Worm (Caenorhabditis elegans) whole organism, early embryonic: ENCODE measurements around the gene col-125.

ENCODE experiments used
- F13C5.2 ChIP-seq: sonication (generic microtip); optimal IDR thresholded peaks from 2 replicates; lab custom pipeline; 2017; ENCODE audit warnings: mild to moderate bottlenecking, missing genetic modification characterization, inconsistent platforms, missing compliant biosample characterization
- aly-1 ChIP-seq: sonication (generic microtip); optimal IDR thresholded peaks from 2 replicates; lab custom pipeline; 2016; ENCODE audit warnings: missing genetic modification characterization, missing compliant biosample characterization
- ama-1 ChIP-seq: fragments of 150-350 bp; optimal IDR thresholded peaks from 2 replicates; lab custom pipeline; 2014
- ceh-13 ChIP-seq: fragments of 200-800 bp; sonication (Bioruptor generic); optimal IDR thresholded peaks from 2 replicates; lab custom pipeline; 2018; ENCODE audit warnings: mild to moderate bottlenecking, missing genetic modification characterization, missing compliant biosample characterization
- ceh-36 ChIP-seq: sonication (generic microtip); optimal IDR thresholded peaks from 2 replicates; lab custom pipeline; 2016; ENCODE audit warnings: missing genetic modification characterization, inconsistent platforms, missing compliant biosample characterization
- ets-7 ChIP-seq: sonication (generic microtip); optimal IDR thresholded peaks from 2 replicates; lab custom pipeline; 2016; ENCODE audit warnings: missing genotype, missing genetic modification characterization, missing compliant biosample characterization
- flt-1 ChIP-seq: fragments of 200-800 bp; sonication (Bioruptor generic); IDR thresholded peaks from 2 replicates; pipeline ENCODE4 v1.3.6; 2022; ENCODE audit warnings: missing genetic modification characterization, missing compliant biosample characterization
- hmbx-1 ChIP-seq: sonication (generic microtip); optimal IDR thresholded peaks from 2 replicates; lab custom pipeline; 2016; ENCODE audit warnings: mild to moderate bottlenecking, missing genetic modification characterization, missing compliant biosample characterization
- hmg-4 ChIP-seq: fragments of 200-800 bp; sonication (Bioruptor generic); optimal IDR thresholded peaks from 2 replicates; lab custom pipeline; 2018; ENCODE audit warnings: mild to moderate bottlenecking, missing genetic modification characterization, missing compliant biosample characterization
- pes-1 ChIP-seq: fragments of 200-800 bp; sonication (Bioruptor generic); IDR thresholded peaks from 2 replicates; pipeline ENCODE4 v1.3.6; 2022; ENCODE audit warnings: missing genetic modification reagents, missing genetic modification characterization, missing compliant biosample characterization
- scrt-1 ChIP-seq: fragments of 200-800 bp; sonication (Bioruptor generic); IDR thresholded peaks from 2 replicates; pipeline ENCODE4 v1.3.6; 2022; ENCODE audit warnings: missing genetic modification characterization, missing compliant biosample characterization
- sea-1 ChIP-seq: fragments of 200-800 bp; sonication (Bioruptor generic); conservative IDR thresholded peaks from 2 replicates; pipeline ENCODE4 v1.3.6; 2022; ENCODE audit warnings: missing genetic modification characterization, missing compliant biosample characterization
- tbx-37 ChIP-seq: fragments of 200-800 bp; sonication (Bioruptor generic); conservative IDR thresholded peaks from 2 replicates; pipeline ENCODE4 v1.3.6; 2022; ENCODE audit warnings: missing genetic modification reagents, missing genetic modification characterization, missing compliant biosample characterization

DNA sequence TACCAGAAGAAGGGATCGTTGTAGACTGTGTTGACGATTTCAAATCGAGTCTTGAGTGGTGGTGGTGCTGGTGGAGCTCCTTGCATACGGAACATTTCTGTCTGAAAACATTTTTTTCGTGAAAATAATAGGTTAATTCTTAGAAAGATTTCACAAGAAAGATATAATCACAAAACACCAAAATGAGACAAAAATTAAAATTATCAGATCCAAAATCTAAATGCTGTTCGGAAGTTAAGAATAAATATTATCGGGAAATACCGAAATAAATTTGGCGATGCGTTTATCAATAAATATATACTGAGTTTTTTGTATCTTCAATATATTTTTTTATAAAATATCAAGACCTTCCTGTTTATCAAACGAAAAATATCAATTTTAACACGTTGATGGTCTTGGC lies 46.8 kb upstream of the col-125 start, which contains the start of gene C08F8.9:
- TF ChIP-seq hmg-4 (GFP tag; lab: Kevin White, UChicago) (no peak), ceh-13 (GFP tag; lab: Kevin White, UChicago) (no peak), pes-1 (GFP tag; lab: Robert Waterston, UW) (no peak), ama-1 (lab: Kevin White, UChicago) (no peak), aly-1 (no peak), tbx-37 (GFP tag; lab: Robert Waterston, UW) (no peak), ceh-36 (tag; lab: Kevin White, UChicago) (no peak), ets-7 (tag; lab: Kevin White, UChicago) (no peak), hmbx-1 (no peak), scrt-1 (GFP tag; lab: Robert Waterston, UW) (no peak), F13C5.2 (no peak), sea-1 (GFP tag; lab: Robert Waterston, UW) (no peak), flt-1 (GFP tag; lab: Robert Waterston, UW) (no peak)
